Worm (Caenorhabditis elegans) whole organism, young adult: ENCODE measurements around the gene srh-301.

Source experiments
- B0261.1 ChIP-seq: sonication (generic microtip); optimal IDR thresholded peaks from 2 replicates; lab custom pipeline; 2016; ENCODE audit warnings: mild to moderate bottlenecking, missing genetic modification characterization, moderate library complexity, missing compliant biosample characterization
- B0336.3 ChIP-seq: fragments of 200-800 bp; sonication (Bioruptor generic); IDR thresholded peaks from 2 replicates; pipeline ENCODE4 v1.3.6; 2022; ENCODE audit warnings: missing genetic modification characterization, missing compliant biosample characterization
- C06A6.2 ChIP-seq: fragments of 200-800 bp; sonication (Bioruptor generic); conservative IDR thresholded peaks from 2 replicates; pipeline ENCODE4 v1.3.6; 2022; ENCODE audit warnings: missing genetic modification characterization, missing compliant biosample characterization
- D2030.7 ChIP-seq: fragments of 200-800 bp; sonication (Bioruptor generic); IDR thresholded peaks from 2 replicates; pipeline ENCODE4 v1.3.6; 2022; ENCODE audit warnings: missing genetic modification reagents, missing genetic modification characterization, missing compliant biosample characterization
- F10E7.11 ChIP-seq: sonication (generic microtip); optimal IDR thresholded peaks from 2 replicates; lab custom pipeline; 2017; ENCODE audit warnings: mild to moderate bottlenecking, missing genetic modification characterization, moderate library complexity, missing compliant biosample characterization
- F33H1.4 ChIP-seq: fragments of 200-800 bp; sonication (Bioruptor generic); IDR thresholded peaks from 2 replicates; pipeline ENCODE4 v1.3.6; 2022; ENCODE audit warnings: missing genetic modification reagents, missing genetic modification characterization, missing compliant biosample characterization
- F39B2.1 ChIP-seq: fragments of 200-800 bp; sonication (Bioruptor generic); IDR thresholded peaks from 2 replicates; pipeline ENCODE4 v1.3.6; 2022; ENCODE audit warnings: missing genetic modification reagents, missing genetic modification characterization, missing compliant biosample characterization
- F57A8.1 ChIP-seq: fragments of 200-800 bp; sonication (Bioruptor generic); optimal IDR thresholded peaks from 2 replicates; lab custom pipeline; 2018; ENCODE audit warnings: mild to moderate bottlenecking, missing genetic modification characterization, moderate library complexity, missing compliant biosample characterization
- Y53F4B.3 ChIP-seq: fragments of 200-800 bp; sonication (Bioruptor generic); IDR thresholded peaks from 2 replicates; pipeline ENCODE4 v1.3.6; 2022; ENCODE audit warnings: missing genetic modification reagents, missing genetic modification characterization, missing compliant biosample characterization
- Y53G8AR.9 ChIP-seq: fragments of 200-800 bp; sonication (Bioruptor generic); conservative IDR thresholded peaks from 2 replicates; pipeline ENCODE4 v1.3.6; 2022; ENCODE audit warnings: missing genetic modification reagents, missing genetic modification characterization, missing compliant biosample characterization
- Y79H2A.3 ChIP-seq: fragments of 200-800 bp; sonication (Bioruptor generic); conservative IDR thresholded peaks from 2 replicates; pipeline ENCODE4 v1.3.6; 2022; ENCODE audit warnings: missing genetic modification reagents, missing genetic modification characterization, missing compliant biosample characterization
- ZK185.1 ChIP-seq: sonication (generic microtip); optimal IDR thresholded peaks from 2 replicates; lab custom pipeline; 2016; ENCODE audit warnings: mild to moderate bottlenecking, missing genetic modification characterization, missing compliant biosample characterization; ENCODE audit not compliant: poor library complexity, severe bottlenecking
- akir-1 ChIP-seq: fragments of 200-800 bp; sonication (Bioruptor generic); optimal IDR thresholded peaks from 2 replicates; lab custom pipeline; 2018; ENCODE audit warnings: mild to moderate bottlenecking, missing genetic modification characterization, moderate library complexity, missing compliant biosample characterization
- ama-1 ChIP-seq, 3 experiments: fragments of 150-350 bp in 1 of 3; sonication (generic microtip) in 2 of 3; optimal IDR thresholded peaks; 2 replicates each; lab custom pipeline; 2014 to 2018; ENCODE audit warnings: missing biosample characterization in 2 of 3, missing genetic modification characterization in 2 of 3, missing genetic modification reagents in 2 of 3
- attf-3 ChIP-seq: fragments of 200-800 bp; sonication (Bioruptor generic); conservative IDR thresholded peaks from 2 replicates; pipeline ENCODE4 v1.3.6; 2022; ENCODE audit warnings: missing genetic modification reagents, missing genetic modification characterization, missing compliant biosample characterization
- ceh-27 ChIP-seq: fragments of 200-800 bp; sonication (Bioruptor generic); optimal IDR thresholded peaks from 2 replicates; lab custom pipeline; 2018; ENCODE audit warnings: mild to moderate bottlenecking, missing genetic modification characterization, moderate library complexity, missing compliant biosample characterization
- ceh-58 ChIP-seq: fragments of 200-800 bp; sonication (Bioruptor generic); IDR thresholded peaks from 2 replicates; pipeline ENCODE4 v1.3.6; 2022; ENCODE audit warnings: missing genetic modification characterization, missing compliant biosample characterization
- ceh-91 ChIP-seq: fragments of 200-800 bp; sonication (Bioruptor generic); IDR thresholded peaks from 2 replicates; pipeline ENCODE4 v1.3.6; 2022; ENCODE audit warnings: missing genetic modification reagents, missing genetic modification characterization, missing compliant biosample characterization
- chd-7 ChIP-seq: sonication (generic microtip); optimal IDR thresholded peaks from 2 replicates; lab custom pipeline; 2016; ENCODE audit warnings: mild to moderate bottlenecking, missing genetic modification characterization, moderate library complexity, missing compliant biosample characterization
- die-1 ChIP-seq: sonication (generic microtip); optimal IDR thresholded peaks from 2 replicates; lab custom pipeline; 2016; ENCODE audit warnings: missing genotype, mild to moderate bottlenecking, missing genetic modification characterization, missing compliant biosample characterization
- dox-1 ChIP-seq: fragments of 200-800 bp; sonication (Bioruptor generic); IDR thresholded peaks from 2 replicates; pipeline ENCODE4 v1.3.6; 2022; ENCODE audit warnings: missing genetic modification reagents, missing genetic modification characterization, missing compliant biosample characterization
- dpl-1 ChIP-seq: fragments of 150-350 bp; optimal IDR thresholded peaks from 2 replicates; lab custom pipeline; 2014; ENCODE audit warnings: missing biosample characterization, missing genetic modification reagents, missing genetic modification characterization
- him-1 ChIP-seq: sonication (generic microtip); optimal IDR thresholded peaks from 2 replicates; lab custom pipeline; 2016; ENCODE audit warnings: missing genotype, missing genetic modification reagents, missing genetic modification characterization, missing compliant biosample characterization
- hmg-1.2 ChIP-seq: fragments of 200-800 bp; sonication (Bioruptor generic); IDR thresholded peaks from 2 replicates; pipeline ENCODE4 v1.3.6; 2022; ENCODE audit warnings: missing genetic modification reagents, missing genetic modification characterization, missing compliant biosample characterization
- lin-26 ChIP-seq: fragments of 200-800 bp; sonication (Bioruptor generic); IDR thresholded peaks from 2 replicates; pipeline ENCODE4 v1.3.6; 2022; ENCODE audit warnings: missing genetic modification reagents, missing genetic modification characterization, missing compliant biosample characterization
- lin-35 ChIP-seq, 3 experiments: fragments of 150-350 bp in 2 of 3; sonication (generic microtip) in 1 of 3; optimal IDR thresholded peaks; 2 replicates each; lab custom pipeline; 2014 to 2018; ENCODE audit warnings: missing biosample characterization in 3 of 3, missing genetic modification characterization in 3 of 3, missing genetic modification reagents in 3 of 3
- lsl-1 ChIP-seq: fragments of 200-800 bp; sonication (Bioruptor generic); optimal IDR thresholded peaks from 2 replicates; lab custom pipeline; 2018; ENCODE audit warnings: mild to moderate bottlenecking, missing genetic modification characterization, moderate library complexity, missing compliant biosample characterization
- mxl-1 ChIP-seq: sonication (generic microtip); optimal IDR thresholded peaks from 2 replicates; lab custom pipeline; 2016; ENCODE audit warnings: missing genetic modification characterization, missing compliant biosample characterization
- nfya-2 ChIP-seq: fragments of 200-800 bp; sonication (Bioruptor generic); IDR thresholded peaks from 2 replicates; pipeline ENCODE4 v1.3.6; 2022; ENCODE audit warnings: missing genetic modification reagents, missing genetic modification characterization, missing compliant biosample characterization
- nhr-179 ChIP-seq: sonication (generic microtip); optimal IDR thresholded peaks from 2 replicates; lab custom pipeline; 2016; ENCODE audit warnings: mild to moderate bottlenecking, missing genetic modification characterization, missing compliant biosample characterization
- nhr-80 ChIP-seq: sonication (generic microtip); optimal IDR thresholded peaks from 2 replicates; lab custom pipeline; 2016; ENCODE audit warnings: missing genetic modification characterization, missing compliant biosample characterization
- pbrm-1 ChIP-seq: fragments of 200-800 bp; sonication (Bioruptor generic); IDR thresholded peaks from 2 replicates; pipeline ENCODE4 v1.3.6; 2022; ENCODE audit warnings: missing genetic modification reagents, missing genetic modification characterization, missing compliant biosample characterization
- rcor-1 ChIP-seq: fragments of 200-800 bp; sonication (Bioruptor generic); IDR thresholded peaks from 2 replicates; pipeline ENCODE4 v1.3.6; 2022; ENCODE audit warnings: missing genetic modification reagents, missing genetic modification characterization, missing compliant biosample characterization
- rpc-1 ChIP-seq, 2 experiments: fragments of 150-350 bp in 1 of 2; sonication (generic microtip) in 1 of 2; optimal IDR thresholded peaks; 2 replicates each; lab custom pipeline; 2014 to 2018; ENCODE audit warnings: missing biosample characterization in 1 of 2, missing genetic modification characterization in 1 of 2, missing genetic modification reagents in 1 of 2, missing genotype in 1 of 2
- snpc-1.3 ChIP-seq: sonication (generic microtip); optimal IDR thresholded peaks from 2 replicates; lab custom pipeline; 2017; ENCODE audit warnings: missing genetic modification characterization, mild to moderate bottlenecking, missing compliant biosample characterization, antibody characterized with exemption, moderate library complexity, missing genotype, missing genetic modification reagents; ENCODE audit not compliant: insufficient read depth
- tbp1 ChIP-seq: fragments of 200-800 bp; sonication (Bioruptor generic); optimal IDR thresholded peaks from 2 replicates; lab custom pipeline; 2018; ENCODE audit warnings: mild to moderate bottlenecking, missing genetic modification characterization, missing compliant biosample characterization
- ztf-26 ChIP-seq: sonication (generic microtip); optimal IDR thresholded peaks from 2 replicates; lab custom pipeline; 2017; ENCODE audit warnings: missing genetic modification characterization, missing compliant biosample characterization
- ztf-3 ChIP-seq: fragments of 200-800 bp; sonication (Bioruptor generic); optimal IDR thresholded peaks from 2 replicates; lab custom pipeline; 2018; ENCODE audit warnings: mild to moderate bottlenecking, missing genetic modification characterization, missing compliant biosample characterization
- ztf-6 ChIP-seq: fragments of 200-800 bp; sonication (Bioruptor generic); IDR thresholded peaks from 2 replicates; pipeline ENCODE4 v1.3.6; 2022; ENCODE audit warnings: missing genetic modification reagents, missing genetic modification characterization, missing compliant biosample characterization

The srh-301 gene

ce11 chrV:17821805-17822204 is 2.9 kb upstream of the srh-301 start, which contains the start of gene srh-300:
Gene srh-300 (plus strand): TSS chrV:17822105.
- TF ChIP-seq ztf-6 = no peak
- TF ChIP-seq F57A8.1 (GFP tag; lab: Kevin White, UChicago) = no peak
- TF ChIP-seq die-1 (tag; lab: Kevin White, UChicago) = no peak
- TF ChIP-seq ZK185.1 (tag; lab: Kevin White, UChicago) = no peak
- TF ChIP-seq C06A6.2 (GFP tag; lab: Robert Waterston, UW) = no peak
- no peak for TF ChIP-seq nfya-2
- TF ChIP-seq lin-35 (GFP tag; optimal IDR thresholded peaks at IDR 0.05; lab: Kevin White, UChicago) = no peak
- no peak for TF ChIP-seq ceh-91
- no peak for TF ChIP-seq akir-1 (GFP tag; lab: Kevin White, UChicago)
- no peak for TF ChIP-seq ama-1 (optimal IDR thresholded peaks at IDR 0.05; lab: Kevin White, UChicago)
- TF ChIP-seq ama-1 (GFP tag; optimal IDR thresholded peaks at IDR 0.05; lab: Kevin White, UChicago) = no peak
- no peak for TF ChIP-seq ztf-3 (GFP tag; lab: Kevin White, UChicago)
- TF ChIP-seq mxl-1 (tag; lab: Kevin White, UChicago) = no peak
- TF ChIP-seq ceh-27 = no peak
- no peak for TF ChIP-seq lsl-1 (GFP tag; lab: Kevin White, UChicago)
- TF ChIP-seq chd-7 (tag; lab: Kevin White, UChicago) = no peak
- TF ChIP-seq D2030.7 (GFP tag; lab: Robert Waterston, UW) = no peak
- TF ChIP-seq tbp1 = no peak
- no peak for TF ChIP-seq hmg-1.2 (GFP tag; lab: Robert Waterston, UW)
- no peak for TF ChIP-seq ztf-26
- TF ChIP-seq, all 124 proteins: peak for 0

- TF ChIP-seq tbp1 (peak; percentile 83), B0261.1 (tag; lab: Kevin White, UChicago) (peak; percentile 47), rpc-1 (optimal IDR thresholded peaks at IDR 0.05; lab: Kevin White, UChicago) (peak; percentile 39), rpc-1 (tag; optimal IDR thresholded peaks at IDR 0.05; lab: Kevin White, UChicago) (peak; percentile 68), lin-26 (GFP tag; lab: Robert Waterston, UW) (peak; percentile 57; the same call in 1 of the 2 replicates)
Measured at ce11 chrV:17826325-17826724, 1.6 kb downstream of the srh-301 start.

- TF ChIP-seq rcor-1 (GFP tag; lab: Robert Waterston, UW) (no peak), ceh-27 (no peak), nhr-80 (tag; lab: Kevin White, UChicago) (no peak), dpl-1 (GFP tag; lab: Kevin White, UChicago) (no peak), ZK185.1 (tag; lab: Kevin White, UChicago) (no peak), Y53G8AR.9 (no peak), B0336.3 (no peak)
Measured at ce11 chrV:17828310-17828709, 3.6 kb downstream of the srh-301 start, which contains the start of gene srh-304. Gene srh-304 (plus strand): TSS chrV:17828610.

- TF ChIP-seq F39B2.1 (GFP tag; lab: Robert Waterston, UW) (no peak), him-1 (no peak), pbrm-1 (GFP tag; lab: Robert Waterston, UW) (no peak), attf-3 (no peak), mxl-1 (tag; lab: Kevin White, UChicago) (no peak), dox-1 (no peak), Y79H2A.3 (GFP tag; lab: Robert Waterston, UW) (no peak), nhr-179 (tag; lab: Kevin White, UChicago) (no peak), F33H1.4 (GFP tag; lab: Robert Waterston, UW) (no peak), Y53F4B.3 (GFP tag; lab: Robert Waterston, UW) (no peak), C06A6.2 (GFP tag; lab: Robert Waterston, UW) (no peak), F10E7.11 (tag; lab: Kevin White, UChicago) (no peak), snpc-1.3 (no peak), tbp1 (no peak), ceh-58 (GFP tag; lab: Robert Waterston, UW) (no peak)
Measured at ce11 chrV:17831350-17831749, 6.6 kb downstream of the srh-301 start, which contains the start of gene srh-303. Gene srh-303 (plus strand): TSS chrV:17831650.
